Fruit fly (Drosophila melanogaster): ENCODE data around the gene CG32085.

The CG32085 gene

DNA sequence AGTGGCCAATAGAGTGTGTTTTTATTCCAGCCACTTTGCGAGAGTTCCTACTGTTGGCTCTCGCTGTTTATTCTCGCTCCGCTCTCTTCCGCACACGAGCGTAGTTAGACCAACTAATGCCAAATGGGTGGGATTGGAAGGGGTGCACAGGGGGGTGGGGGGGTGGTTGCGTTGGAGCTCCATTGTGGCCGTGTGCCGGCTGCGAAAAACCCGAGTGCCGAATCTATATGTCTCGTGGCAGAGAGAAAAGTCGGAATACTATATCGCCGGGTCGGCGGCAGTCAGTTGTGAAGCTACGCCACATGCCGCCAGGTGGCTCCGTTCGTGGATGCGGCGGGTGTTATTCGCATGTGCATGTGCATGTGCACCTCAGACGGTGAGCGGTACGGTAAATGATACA lies 79.0 kb downstream of the CG32085 start:
- no peak for TF ChIP-seq psq (optimal IDR thresholded peaks at IDR 0.05)
- no peak for TF ChIP-seq Myc (optimal IDR thresholded peaks at IDR 0.05)
- no peak for TF ChIP-seq insv (optimal IDR thresholded peaks at IDR 0.05)
- no peak for TF ChIP-seq ttk (optimal IDR thresholded peaks at IDR 0.05)
- TF ChIP-seq h (optimal IDR thresholded peaks at IDR 0.05) = no peak
- TF ChIP-seq Sin3A (optimal IDR thresholded peaks at IDR 0.05) = no peak

Measured in Kc167 (cell line).